Fruit fly (Drosophila melanogaster) whole organism, prepupa: ENCODE results near the gene CG33233.
A peak's percentile ranks its signal among the peaks of the same experiment; 100 is the strongest.

ENCODE experiments used
- Blimp-1 ChIP-seq: fragments of 200-800 bp; sonication (Bioruptor generic); optimal IDR thresholded peaks from 3 replicates; lab custom pipeline; 2017; ENCODE audit warnings: missing biosample characterization, missing genetic modification characterization, mild to moderate bottlenecking, moderate library complexity, missing genetic modification reagents
- CG10631 ChIP-seq: fragments of 200-800 bp; sonication (Bioruptor generic); optimal IDR thresholded peaks from 2 replicates; lab custom pipeline; 2016; ENCODE audit warnings: missing biosample characterization, missing genetic modification characterization
- CG11902 ChIP-seq: fragments of 200-800 bp; sonication (Bioruptor generic); optimal IDR thresholded peaks from 3 replicates; lab custom pipeline; 2016; ENCODE audit warnings: missing biosample characterization, missing genetic modification characterization
- CG15336 ChIP-seq: fragments of 200-800 bp; sonication (Bioruptor generic); IDR thresholded peaks from 2 replicates; pipeline ENCODE4 v1.3.6; 2022; ENCODE audit warnings: missing biosample characterization, missing genetic modification characterization
- CG1621 ChIP-seq: fragments of 200-800 bp; sonication (Bioruptor generic); optimal IDR thresholded peaks from 3 replicates; lab custom pipeline; 2018; ENCODE audit warnings: missing biosample characterization, mild to moderate bottlenecking, missing genetic modification characterization
- CG3032 ChIP-seq: fragments of 200-800 bp; optimal IDR thresholded peaks from 2 replicates; lab custom pipeline; 2019; ENCODE audit warnings: missing biosample characterization, mild to moderate bottlenecking, missing genetic modification characterization, moderate library complexity
- CG3919 ChIP-seq: fragments of 200-800 bp; sonication (Bioruptor generic); optimal IDR thresholded peaks from 3 replicates; lab custom pipeline; 2016; ENCODE audit warnings: missing biosample characterization, missing genetic modification characterization
- CG6792 ChIP-seq: fragments of 200-800 bp; sonication (Bioruptor generic); optimal IDR thresholded peaks from 3 replicates; lab custom pipeline; 2016; ENCODE audit warnings: missing biosample characterization, missing genetic modification characterization
- CG8119 ChIP-seq: fragments of 200-800 bp; sonication (Bioruptor generic); IDR thresholded peaks from 3 replicates; pipeline ENCODE4 v1.3.6; 2022; ENCODE audit warnings: missing biosample characterization, missing genetic modification characterization
- Eip75B ChIP-seq: fragments of 200-800 bp; sonication (Bioruptor generic); optimal IDR thresholded peaks from 3 replicates; lab custom pipeline; 2016; ENCODE audit warnings: missing biosample characterization, missing genetic modification characterization
- Eip78C ChIP-seq: fragments of 200-800 bp; sonication (Bioruptor generic); peaks from one replicate; lab custom pipeline; 2016; ENCODE audit warnings: missing biosample characterization, missing genetic modification characterization
- Ets21C ChIP-seq: fragments of 200-800 bp; sonication (Bioruptor generic); optimal IDR thresholded peaks from 3 replicates; lab custom pipeline; 2016; ENCODE audit warnings: missing biosample characterization, missing genetic modification characterization
- Ets96B ChIP-seq: fragments of 200-800 bp; optimal IDR thresholded peaks from 2 replicates; lab custom pipeline; 2019; ENCODE audit warnings: missing biosample characterization, mild to moderate bottlenecking, missing genetic modification characterization, moderate library complexity
- Gug ChIP-seq: fragments of 200-800 bp; sonication (Bioruptor generic); IDR thresholded peaks from 2 replicates; pipeline ENCODE4 v1.3.6; 2022; ENCODE audit warnings: missing biosample characterization, missing genetic modification characterization
- Hr38 ChIP-seq: sonication (Bioruptor generic); optimal IDR thresholded peaks from 2 replicates; lab custom pipeline; 2016; ENCODE audit warnings: missing biosample characterization, missing genetic modification characterization
- Hr39 ChIP-seq: fragments of 200-800 bp; sonication (Bioruptor generic); optimal IDR thresholded peaks from 2 replicates; lab custom pipeline; 2016; ENCODE audit warnings: missing biosample characterization, missing genetic modification characterization
- Sox14 ChIP-seq: fragments of 200-800 bp; sonication (Bioruptor generic); optimal IDR thresholded peaks from 3 replicates; lab custom pipeline; 2016; ENCODE audit warnings: missing biosample characterization, missing genetic modification characterization
- Sox15 ChIP-seq: fragments of 200-800 bp; sonication (Bioruptor generic); optimal IDR thresholded peaks from 3 replicates; lab custom pipeline; 2016; ENCODE audit warnings: missing biosample characterization, missing genetic modification characterization
- net ChIP-seq: fragments of 200-800 bp; sonication (Bioruptor generic); optimal IDR thresholded peaks from 3 replicates; lab custom pipeline; 2016; ENCODE audit warnings: missing biosample characterization, missing genetic modification characterization
- salr ChIP-seq, 2 experiments: fragments of 200-800 bp; sonication (Bioruptor generic); optimal IDR thresholded peaks; 3 replicates each; lab custom pipeline; 2016 to 2018; ENCODE audit warnings: missing biosample characterization in 2 of 2, missing genetic modification characterization in 2 of 2, mild to moderate bottlenecking in 1 of 2
- ss ChIP-seq, 2 experiments: fragments of 200-800 bp; sonication (Bioruptor generic); optimal IDR thresholded peaks; 2 replicates in 1 of 2; 3 replicates in 1 of 2; lab custom pipeline; 2017 to 2018; ENCODE audit warnings: mild to moderate bottlenecking in 2 of 2, missing biosample characterization in 2 of 2, missing genetic modification characterization in 2 of 2, moderate library complexity in 1 of 2
- svp ChIP-seq: fragments of 200-800 bp; sonication (Bioruptor generic); peaks from one replicate; lab custom pipeline; 2016; ENCODE audit warnings: missing biosample characterization, missing genetic modification characterization
- topi ChIP-seq: fragments of 200-800 bp; sonication (Bioruptor generic); optimal IDR thresholded peaks from 3 replicates; lab custom pipeline; 2016; ENCODE audit warnings: missing biosample characterization, missing genetic modification characterization
- vri ChIP-seq: fragments of 200-800 bp; sonication (Bioruptor generic); optimal IDR thresholded peaks from 3 replicates; lab custom pipeline; 2016; ENCODE audit warnings: missing biosample characterization, mild to moderate bottlenecking, missing genetic modification characterization

CG33233 gene

DNA sequence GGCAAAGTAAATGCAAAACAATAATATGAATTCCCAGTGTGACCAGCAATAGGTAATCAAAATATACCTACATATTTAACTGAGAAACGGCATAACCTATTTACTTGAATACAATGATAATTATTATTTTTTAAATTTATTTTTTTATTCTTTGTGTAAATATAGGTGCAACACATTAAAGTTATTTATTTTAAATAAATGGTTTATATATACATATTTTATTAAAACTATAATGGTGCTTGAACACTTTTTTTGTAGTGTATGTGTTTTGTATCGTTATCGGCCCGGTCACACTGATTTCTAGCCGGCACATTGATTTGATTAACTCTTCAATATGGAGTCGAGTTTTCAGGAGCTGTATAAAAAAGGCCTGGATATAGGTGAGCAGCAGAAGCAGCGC lies 7.6 kb upstream of the CG33233 start, which contains the start of the genes ProRS-m, CG42304 and Snup (continued):
- TF ChIP-seq vri (GFP tag; lab: Kevin White, UChicago) = no peak
- TF ChIP-seq svp (GFP tag; lab: Kevin White, UChicago) = no peak
- TF ChIP-seq Sox15 (GFP tag; lab: Kevin White, UChicago) = no peak
- TF ChIP-seq CG3032 (tag; lab: Kevin White, UChicago) = no peak
- no peak for TF ChIP-seq salr (GFP tag; optimal IDR thresholded peaks at IDR 0.05; lab: Kevin White, UChicago)
- TF ChIP-seq Gug (GFP tag; lab: Robert Waterston, UW) = peak; percentile 66
- no peak for TF ChIP-seq Sox14
- TF ChIP-seq Hr39 (GFP tag; lab: Kevin White, UChicago) = no peak
- no peak for TF ChIP-seq Blimp-1 (GFP tag; lab: Kevin White, UChicago)
- peak; percentile 58 for TF ChIP-seq CG15336
- TF ChIP-seq ss (GFP tag; optimal IDR thresholded peaks at IDR 0.05; lab: Kevin White, UChicago) = no peak
- TF ChIP-seq Eip78C (GFP tag; lab: Kevin White, UChicago) = no peak
- no peak for TF ChIP-seq Hr38
- TF ChIP-seq CG1621 = no peak
- TF ChIP-seq CG6792 (GFP tag; lab: Kevin White, UChicago) = no peak
- no peak for TF ChIP-seq Eip75B (GFP tag; lab: Kevin White, UChicago)
- TF ChIP-seq Ets96B = no peak

- TF ChIP-seq CG3919 (no peak), Ets21C (GFP tag; lab: Kevin White, UChicago) (no peak), CG15336 (no peak), CG11902 (GFP tag; lab: Kevin White, UChicago) (no peak), net (GFP tag; lab: Kevin White, UChicago) (no peak), CG10631 (GFP tag; lab: Kevin White, UChicago) (no peak), topi (GFP tag; lab: Kevin White, UChicago) (no peak), CG8119 (no peak), Blimp-1 (GFP tag; lab: Kevin White, UChicago) (no peak)
These were observed 1.9 kb downstream of the CG33233 start, which contains the start of gene CG33234 for dm6 chr3L:2661322-2661721. CG33234 (plus strand) TSS chr3L:2661622.

dm6 chr3L:2702474-2702873 lies 43.0 kb downstream of the CG33233 start:
- no peak for TF ChIP-seq CG3919
